Fruit fly (Drosophila melanogaster) whole organism, pupa: ENCODE data around the gene foi.

Experiments used
- CG12605 ChIP-seq: fragments of 200-800 bp; sonication (Bioruptor generic); IDR thresholded peaks from 2 replicates; pipeline ENCODE4 v1.3.6; 2022; ENCODE audit warnings: missing biosample characterization, missing genetic modification characterization
- CG14655 ChIP-seq: fragments of 200-800 bp; sonication (Bioruptor generic); optimal IDR thresholded peaks from 3 replicates; lab custom pipeline; 2017; ENCODE audit warnings: mild to moderate bottlenecking, missing biosample characterization, missing genetic modification reagents, missing genetic modification characterization
- CG15710 ChIP-seq: fragments of 200-800 bp; sonication (Bioruptor generic); optimal IDR thresholded peaks from 2 replicates; lab custom pipeline; 2018; ENCODE audit warnings: missing biosample characterization, mild to moderate bottlenecking, missing genetic modification characterization, moderate library complexity
- CG32121 ChIP-seq: fragments of 200-800 bp; sonication (Bioruptor generic); IDR thresholded peaks from 2 replicates; pipeline ENCODE4 v1.3.6; 2022; ENCODE audit warnings: missing biosample characterization, missing genetic modification characterization
- CG8301 ChIP-seq: fragments of 200-800 bp; sonication (Bioruptor generic); optimal IDR thresholded peaks from 2 replicates; lab custom pipeline; 2018; ENCODE audit warnings: missing biosample characterization, mild to moderate bottlenecking, missing genetic modification characterization
- D1 ChIP-seq: fragments of 200-800 bp; sonication (Bioruptor generic); optimal IDR thresholded peaks from 2 replicates; lab custom pipeline; 2018; ENCODE audit warnings: missing biosample characterization, mild to moderate bottlenecking, missing genetic modification characterization, moderate library complexity
- Pif1B ChIP-seq: fragments of 200-800 bp; sonication (Bioruptor generic); optimal IDR thresholded peaks from 3 replicates; lab custom pipeline; 2016; ENCODE audit warnings: missing biosample characterization, missing genetic modification characterization
- Snoo ChIP-seq: fragments of 200-800 bp; sonication (Bioruptor generic); optimal IDR thresholded peaks from 3 replicates; lab custom pipeline; 2017; ENCODE audit warnings: missing biosample characterization, mild to moderate bottlenecking, missing genetic modification characterization, inconsistent platforms
- fd96Ca ChIP-seq: fragments of 200-800 bp; sonication (Bioruptor generic); IDR thresholded peaks from 3 replicates; pipeline ENCODE4 v1.3.6; 2022; ENCODE audit warnings: missing biosample characterization, missing genetic modification characterization
- gl ChIP-seq: fragments of 200-800 bp; sonication (Bioruptor generic); optimal IDR thresholded peaks from 2 replicates; lab custom pipeline; 2018; ENCODE audit warnings: missing biosample characterization, mild to moderate bottlenecking, missing genetic modification characterization
- rn ChIP-seq: fragments of 200-800 bp; sonication (Bioruptor generic); IDR thresholded peaks from 2 replicates; pipeline ENCODE4 v1.3.6; 2022; ENCODE audit warnings: missing biosample characterization, missing genetic modification characterization

Gene foi

DNA sequence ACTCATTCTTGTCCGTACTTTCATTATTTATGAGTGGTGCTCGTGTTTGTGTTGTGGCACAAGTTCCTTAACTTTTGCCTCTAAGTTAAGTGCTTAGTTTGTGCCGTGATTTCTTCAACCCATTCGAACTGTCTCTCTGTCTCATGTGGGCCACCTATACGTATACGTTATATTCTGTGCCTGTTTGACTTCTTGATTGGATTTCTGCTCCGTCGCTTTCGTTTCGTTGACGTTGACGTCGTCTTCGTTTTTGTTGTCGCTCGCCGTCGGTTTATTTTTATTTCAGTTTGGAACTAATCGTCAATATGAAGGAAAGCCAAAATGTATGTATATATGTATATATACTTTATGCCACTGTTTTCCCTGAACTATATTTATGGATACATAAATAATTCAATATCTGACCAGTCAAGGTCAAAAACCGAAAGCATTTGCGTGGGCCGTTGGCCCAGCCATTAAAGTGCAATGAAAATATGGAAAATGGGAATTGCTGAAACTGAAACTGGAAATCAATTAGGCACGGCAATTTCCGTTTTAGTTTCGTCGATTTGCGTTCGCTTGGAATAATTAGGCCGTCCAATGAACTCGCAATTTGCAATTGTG is 57.2 kb downstream of the foi start:
- TF ChIP-seq D1 (tag; lab: Kevin White, UChicago): no peak
- TF ChIP-seq Snoo (tag; lab: Kevin White, UChicago): no peak
- no peak for TF ChIP-seq CG8301

DNA sequence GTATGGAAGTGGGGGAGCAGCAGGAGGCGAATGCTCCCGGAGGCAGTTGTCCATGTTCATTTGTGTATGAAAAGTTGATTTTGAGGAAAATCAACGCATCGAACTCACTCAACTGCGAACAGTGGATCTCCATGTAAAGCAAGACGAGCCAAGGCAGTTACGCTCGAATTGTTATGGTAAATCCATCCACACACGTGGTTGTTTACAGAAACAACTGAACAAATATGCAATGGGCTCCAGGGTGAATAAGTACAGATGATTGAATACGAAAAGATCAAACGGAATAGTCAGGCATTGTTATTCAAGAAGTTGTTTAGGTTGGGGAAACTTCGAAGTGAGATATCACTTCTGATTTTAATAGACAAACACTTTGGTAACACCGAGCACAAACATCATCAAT is 59.0 kb downstream of the foi start:
- no peak for TF ChIP-seq fd96Ca
- TF ChIP-seq rn: no peak
- no peak for TF ChIP-seq gl (tag; lab: Kevin White, UChicago)
- no peak for TF ChIP-seq Pif1B
- TF ChIP-seq CG15710: no peak
- no peak for TF ChIP-seq CG12605 (GFP tag; lab: Robert Waterston, UW)
- no peak for TF ChIP-seq CG32121
- TF ChIP-seq Snoo (tag; lab: Kevin White, UChicago): no peak
- no peak for TF ChIP-seq CG14655 (GFP tag; lab: Kevin White, UChicago)
